Worm (Caenorhabditis elegans) whole organism, L4 larva: ENCODE measurements around the gene K10D11.2.
A peak's percentile ranks its signal among the peaks of the same experiment; 100 is the strongest.

Experiments used
- F26F4.8 ChIP-seq: fragments of 200-800 bp; sonication (Bioruptor generic); conservative IDR thresholded peaks from 2 replicates; pipeline ENCODE4 v1.3.6; 2022; ENCODE audit warnings: missing genetic modification characterization, missing compliant biosample characterization
- dpl-1 ChIP-seq: fragments of 150-350 bp; optimal IDR thresholded peaks from 2 replicates; lab custom pipeline; 2014; ENCODE audit warnings: missing biosample characterization, missing genetic modification reagents, missing genetic modification characterization
- egl-27 ChIP-seq: sonication (generic microtip); optimal IDR thresholded peaks from 3 replicates; lab custom pipeline; 2017; ENCODE audit warnings: missing biosample characterization, missing genetic modification reagents, missing genetic modification characterization
- fkh-10 ChIP-seq: fragments of 150-350 bp; optimal IDR thresholded peaks from 2 replicates; lab custom pipeline; 2014; ENCODE audit warnings: missing biosample characterization, missing genetic modification reagents, missing genetic modification characterization
- fos-1 ChIP-seq: fragments of 150-350 bp; optimal IDR thresholded peaks from 2 replicates; lab custom pipeline; 2014; ENCODE audit warnings: missing biosample characterization, missing genetic modification characterization
- hlh-30 ChIP-seq: sonication (generic microtip); optimal IDR thresholded peaks from 2 replicates; lab custom pipeline; 2017; ENCODE audit warnings: antibody characterized with exemption, mild to moderate bottlenecking, missing genetic modification characterization, missing compliant biosample characterization; ENCODE audit not compliant: insufficient read depth
- lim-7 ChIP-seq: fragments of 200-800 bp; sonication (Bioruptor generic); IDR thresholded peaks from 2 replicates; pipeline ENCODE4 v1.3.6; 2022; ENCODE audit warnings: missing genetic modification characterization, missing compliant biosample characterization
- lin-15B ChIP-seq: fragments of 150-350 bp; sonication (generic microtip); optimal IDR thresholded peaks from 3 replicates; lab custom pipeline; 2014; ENCODE audit warnings: missing biosample characterization, missing genetic modification characterization
- lir-3 ChIP-seq: sonication (generic microtip); optimal IDR thresholded peaks from 2 replicates; lab custom pipeline; 2016; ENCODE audit warnings: mild to moderate bottlenecking, missing genetic modification characterization, missing compliant biosample characterization
- rbr-2 ChIP-seq: sonication (generic microtip); optimal IDR thresholded peaks from 2 replicates; lab custom pipeline; 2016; ENCODE audit warnings: missing genotype, missing genetic modification characterization, missing compliant biosample characterization
- snpc-1.2 ChIP-seq: fragments of 200-800 bp; sonication (Bioruptor generic); IDR thresholded peaks from 2 replicates; pipeline ENCODE4 v1.3.6; 2022; ENCODE audit warnings: missing genetic modification reagents, missing genetic modification characterization, missing compliant biosample characterization
- spr-3 ChIP-seq: fragments of 200-800 bp; sonication (Bioruptor generic); optimal IDR thresholded peaks from 2 replicates; lab custom pipeline; 2018; ENCODE audit warnings: mild to moderate bottlenecking, missing genetic modification characterization, missing compliant biosample characterization
- unc-62 ChIP-seq, 3 experiments: fragments of 150-350 bp in 1 of 3; sonication (generic microtip); optimal IDR thresholded peaks in 2 of 3; peaks in 1 of 3; 1 replicate in 1 of 3; 2 replicates in 2 of 3; lab custom pipeline; 2014 to 2017; ENCODE audit warnings: missing biosample characterization in 3 of 3, missing genetic modification characterization in 3 of 3, missing genetic modification reagents in 3 of 3, missing genotype in 1 of 3

- TF ChIP-seq snpc-1.2 (no peak), spr-3 (GFP tag; lab: Kevin White, UChicago) (no peak), lim-7 (no peak), F26F4.8 (GFP tag; lab: Robert Waterston, UW) (no peak), hlh-30 (tag; lab: Kevin White, UChicago) (peak; percentile 9), unc-62 (GFP tag; optimal IDR thresholded peaks at IDR 0.05 in 1 of 2; lab: Kevin White, UChicago) (no peak), unc-62 (tag; optimal IDR thresholded peaks at IDR 0.05; lab: Kevin White, UChicago) (no peak), lir-3 (tag; lab: Kevin White, UChicago) (no peak), rbr-2 (tag; lab: Kevin White, UChicago) (no peak), egl-27 (tag; lab: Kevin White, UChicago) (no peak), fkh-10 (GFP tag; lab: Kevin White, UChicago) (no peak), dpl-1 (no peak), lin-15B (no peak), fos-1 (no peak)
Measured at ce11 chrIV:13008405-13009208, 29.8 kb downstream of the K10D11.2 start, which contains the start of gene mbk-2.
